Worm (Caenorhabditis elegans): ENCODE measurements around the gene ins-11.

ce11 chrII:5605538-5605945 is 49.0 kb downstream of the ins-11 start:
- TF ChIP-seq nhr-77 (tag; optimal IDR thresholded peaks at IDR 0.05), result no peak
- peak; percentile 3 for TF ChIP-seq snpc-4 (tag; optimal IDR thresholded peaks at IDR 0.05)

Data from whole organism, L1 larva.